Fruit fly (Drosophila melanogaster): ENCODE results near the gene Teh3.
A peak's percentile ranks its signal among the peaks of the same experiment; 100 is the strongest.

Teh3 gene

DNA sequence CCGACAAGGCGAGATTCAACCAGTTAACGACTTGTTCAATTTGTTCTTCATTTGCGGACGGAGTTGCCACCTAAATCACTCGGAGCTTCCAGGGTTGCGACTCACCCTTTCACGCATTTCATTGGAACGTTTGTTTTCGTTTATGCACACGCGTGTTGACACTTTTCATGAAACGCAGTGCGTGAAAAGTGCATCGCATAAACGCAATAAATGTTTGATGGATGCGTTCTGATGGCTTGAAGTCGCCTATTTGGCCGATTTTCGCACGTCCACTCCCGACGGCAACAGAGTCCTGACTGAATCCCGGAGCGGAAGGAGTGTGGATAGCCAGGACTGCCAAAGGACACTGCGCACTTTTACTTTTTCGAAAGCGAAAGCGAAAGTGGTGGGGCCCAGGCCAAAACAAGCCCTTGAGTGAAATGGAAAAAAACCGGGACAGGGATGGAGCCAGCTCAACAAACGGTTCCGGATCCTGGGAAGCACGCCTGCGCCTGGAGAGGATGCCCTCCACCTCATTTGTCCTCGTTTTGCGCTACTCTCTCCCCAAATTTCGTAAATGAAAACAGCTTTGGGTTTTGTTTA, 6.4 kb downstream of the Teh3 start, which contains the start of gene Teh4 (continued):
- no peak for TF ChIP-seq ERR (GFP tag; optimal IDR thresholded peaks at IDR 0.05)
- TF ChIP-seq nau (GFP tag; optimal IDR thresholded peaks at IDR 0.05): no peak
- TF ChIP-seq trh (GFP tag; optimal IDR thresholded peaks at IDR 0.05): no peak
- TF ChIP-seq Sry-β (GFP tag; optimal IDR thresholded peaks at IDR 0.05): no peak
- TF ChIP-seq CG16779 (GFP tag; IDR thresholded peaks at IDR 0.05): peak; percentile 57; the same call in 1 of the 2 replicates
- no peak for TF ChIP-seq MTF-1 (GFP tag; optimal IDR thresholded peaks at IDR 0.05; ENCODE audit: borderline replicate concordance)
- TF ChIP-seq zen (tag; optimal IDR thresholded peaks at IDR 0.05): no peak
- TF ChIP-seq Deaf1 (tag; optimal IDR thresholded peaks at IDR 0.05): peak; percentile 18
- no peak for TF ChIP-seq bbx (GFP tag; IDR thresholded peaks at IDR 0.05; ENCODE audit: partially characterized antibody)
- peak; percentile 7 for TF ChIP-seq CG18599 (GFP tag; optimal IDR thresholded peaks at IDR 0.05)
- TF ChIP-seq bcd (GFP tag; optimal IDR thresholded peaks at IDR 0.05): no peak
- TF ChIP-seq row (GFP tag; IDR thresholded peaks at IDR 0.05): peak; percentile 22; the same call in 1 of the 3 replicates
- 0 out of 3 replicates have a peak, but pooled peaks have one; percentile 9 for TF ChIP-seq dysf (GFP tag; IDR thresholded peaks at IDR 0.05)
- no peak for TF ChIP-seq Poxn (GFP tag; IDR thresholded peaks at IDR 0.05)
- peak; percentile 60 for TF ChIP-seq nerfin-1 (tag; optimal IDR thresholded peaks at IDR 0.05)
- TF ChIP-seq disco-r (GFP tag; optimal IDR thresholded peaks at IDR 0.05): no peak
- peak; percentile 97 for TF ChIP-seq CG15514 (GFP tag; optimal IDR thresholded peaks at IDR 0.05)
- no peak for TF ChIP-seq fd64A (GFP tag; optimal IDR thresholded peaks at IDR 0.05)
- peak; percentile 89 for TF ChIP-seq ewg (GFP tag; optimal IDR thresholded peaks at IDR 0.05)
- TF ChIP-seq CG7928 (GFP tag; optimal IDR thresholded peaks at IDR 0.05): no peak
- TF ChIP-seq Oaz (GFP tag; IDR thresholded peaks at IDR 0.05): no peak
- 0 out of 2 replicates have a peak, but pooled peaks have one; percentile 5 for TF ChIP-seq CG11247 (GFP tag; IDR thresholded peaks at IDR 0.05)
- TF ChIP-seq Opbp (GFP tag; IDR thresholded peaks at IDR 0.05; ENCODE audit: partially characterized antibody): no peak
- TF ChIP-seq CG15601 (tag; optimal IDR thresholded peaks at IDR 0.05): peak; percentile 81
- no peak for TF ChIP-seq ken (GFP tag; IDR thresholded peaks at IDR 0.05)
- TF ChIP-seq klu (GFP tag; IDR thresholded peaks at IDR 0.05): no peak
- TF ChIP-seq Trl (optimal IDR thresholded peaks at IDR 0.05): peak in 1 of 2 experiments; percentile 22
- TF ChIP-seq Trl (GFP tag; optimal IDR thresholded peaks at IDR 0.05): no peak
- TF ChIP-seq Oli (tag; optimal IDR thresholded peaks at IDR 0.05): no peak
- TF ChIP-seq CG9437 (GFP tag; optimal IDR thresholded peaks at IDR 0.05): no peak
- no peak for TF ChIP-seq CG6254 (GFP tag; optimal IDR thresholded peaks at IDR 0.05)
- no peak for TF ChIP-seq Mad (GFP tag; optimal IDR thresholded peaks at IDR 0.05)
- no peak for TF ChIP-seq z (GFP tag; IDR thresholded peaks at IDR 0.05)
- TF ChIP-seq Ets65A (GFP tag): peak; percentile 85
- no peak for TF ChIP-seq crol (GFP tag; IDR thresholded peaks at IDR 0.05)
- TF ChIP-seq Dref (GFP tag; IDR thresholded peaks at IDR 0.05): no peak
- no peak for TF ChIP-seq luna (GFP tag; optimal IDR thresholded peaks at IDR 0.05)
- no peak for TF ChIP-seq onecut (GFP tag; IDR thresholded peaks at IDR 0.05)
- 0 out of 3 replicates have a peak, but pooled peaks have one; percentile 31 for TF ChIP-seq HLH4C (GFP tag; IDR thresholded peaks at IDR 0.05; ENCODE audit: partially characterized antibody)
- TF ChIP-seq Atf-2 (GFP tag; optimal IDR thresholded peaks at IDR 0.05): no peak

DNA sequence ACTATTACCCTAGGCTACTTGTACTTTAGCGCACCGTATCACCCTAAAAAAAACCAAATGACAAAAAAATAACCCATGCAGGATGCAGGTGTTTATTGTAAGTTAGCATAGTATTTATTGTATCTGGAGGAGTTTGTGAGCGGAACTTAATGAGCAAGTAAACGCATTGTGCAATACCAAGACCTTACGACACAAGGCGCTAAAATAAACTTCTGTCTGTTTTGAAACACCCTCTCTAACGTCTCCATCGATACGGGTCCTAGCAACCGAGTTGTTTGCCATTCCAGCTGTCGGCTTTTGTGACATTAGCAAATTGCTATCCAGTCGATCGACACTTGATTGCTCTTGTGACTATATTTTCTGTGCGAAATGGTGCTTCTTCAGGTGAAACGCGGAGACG, 10.9 kb downstream of the Teh3 start, which contains the start of gene CG18675:
Gene CG18675 (plus strand): TSS at position 301 of the 400 bp plus-strand sequence.
- no peak for TF ChIP-seq CG31365 (tag; optimal IDR thresholded peaks at IDR 0.05)
- TF ChIP-seq ara (GFP tag; IDR thresholded peaks at IDR 0.05): no peak
- TF ChIP-seq ci (GFP tag; IDR thresholded peaks at IDR 0.05): no peak
- TF ChIP-seq Antp (GFP tag; optimal IDR thresholded peaks at IDR 0.05): no peak

Data from whole organism, embryonic.